Fruit fly (Drosophila melanogaster): ENCODE measurements around the gene CG43102.

DNA sequence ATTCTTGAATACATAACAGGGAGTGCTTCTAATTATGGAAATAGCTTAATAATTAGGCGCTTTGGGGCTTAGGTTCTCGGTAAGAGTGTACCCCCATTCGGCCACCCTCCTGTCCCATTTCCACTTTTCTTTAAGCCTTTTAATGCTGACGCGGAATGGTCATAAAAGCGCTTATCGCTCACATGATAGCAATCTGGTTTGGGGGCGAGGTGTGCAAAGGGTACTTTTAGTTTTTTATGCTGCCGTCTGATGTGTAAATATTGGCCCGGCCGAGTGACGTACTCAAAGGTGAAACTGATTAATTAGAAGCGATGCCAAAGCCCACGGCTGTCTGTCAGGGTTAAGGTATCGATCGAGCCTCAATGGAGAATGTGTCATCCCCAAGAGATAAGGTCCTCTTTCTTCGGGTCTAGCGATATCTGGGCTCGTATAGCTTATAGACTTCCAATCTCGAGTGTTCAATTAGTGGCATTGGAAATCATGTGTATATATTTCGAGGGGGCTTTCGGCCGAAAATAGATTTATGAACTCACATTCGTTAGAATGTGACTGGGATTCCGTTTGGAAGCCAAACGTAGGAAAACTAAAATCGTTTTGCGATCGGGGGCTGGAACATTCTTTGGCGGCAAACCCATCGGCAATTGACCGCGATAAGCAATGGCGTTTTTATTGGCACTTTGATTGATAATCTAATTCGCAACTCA lies 34.4 kb downstream of the CG43102 start:
- TF ChIP-seq pan (optimal IDR thresholded peaks at IDR 0.05) (no peak), h (GFP tag; optimal IDR thresholded peaks at IDR 0.05) (no peak), usp (GFP tag; optimal IDR thresholded peaks at IDR 0.05) (no peak), sage (GFP tag; optimal IDR thresholded peaks at IDR 0.05) (no peak), Myc (optimal IDR thresholded peaks at IDR 0.05) (no peak), HLH106 (tag; optimal IDR thresholded peaks at IDR 0.05) (no peak), dmrt93B (GFP tag; optimal IDR thresholded peaks at IDR 0.05) (no peak), Vsx2 (GFP tag; optimal IDR thresholded peaks at IDR 0.05; ENCODE audit: partially characterized antibody) (no peak), rgr (GFP tag; optimal IDR thresholded peaks at IDR 0.05) (no peak), Mio (GFP tag; optimal IDR thresholded peaks at IDR 0.05) (no peak)

Measured in whole organism, wandering third instar larva.